Worm (Caenorhabditis elegans): ENCODE measurements around the gene ttr-32.

The ttr-32 gene

DNA sequence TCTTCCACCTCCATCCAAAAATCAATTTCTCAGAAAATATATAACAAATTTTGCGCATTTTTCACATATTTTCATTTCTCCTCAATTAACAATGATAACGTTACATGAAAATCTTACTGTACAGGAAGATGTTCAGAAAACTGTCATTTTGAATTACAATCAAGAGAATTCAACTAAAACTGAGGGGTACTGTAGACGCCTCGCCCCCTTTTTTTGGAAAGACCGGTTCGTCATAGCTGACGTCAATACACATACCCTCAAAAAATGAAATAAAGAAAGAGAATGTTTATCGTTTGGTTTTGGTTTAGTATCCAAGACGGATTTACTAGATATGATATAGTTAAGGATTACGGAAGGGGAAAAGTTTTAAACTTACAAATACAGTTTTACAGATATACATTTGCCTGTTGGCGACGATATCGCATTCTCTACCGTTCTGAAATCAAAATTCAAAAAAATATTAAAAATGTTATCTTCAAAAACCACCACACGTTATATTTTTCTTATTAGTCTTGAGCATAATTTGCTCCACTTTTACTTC lies 8.2 kb upstream of the ttr-32 start:
- TF ChIP-seq fkh-10 (GFP tag; optimal IDR thresholded peaks at IDR 0.05) (no peak), pat-9 (tag; optimal IDR thresholded peaks at IDR 0.05) (no peak), elt-2 (tag; optimal IDR thresholded peaks at IDR 0.05) (no peak), ztf-16 (tag; optimal IDR thresholded peaks at IDR 0.05) (no peak), dmd-4 (tag; optimal IDR thresholded peaks at IDR 0.05; ENCODE audit: borderline replicate concordance) (no peak), hlh-8 (tag; optimal IDR thresholded peaks at IDR 0.05) (no peak), ceh-14 (tag; optimal IDR thresholded peaks at IDR 0.05) (no peak), lim-6 (tag; optimal IDR thresholded peaks at IDR 0.05) (no peak), ceh-9 (tag; optimal IDR thresholded peaks at IDR 0.05) (no peak), F13H6.1 (tag; optimal IDR thresholded peaks at IDR 0.05) (no peak), pax-1 (tag; optimal IDR thresholded peaks at IDR 0.05) (no peak), ceh-24 (tag; optimal IDR thresholded peaks at IDR 0.05) (no peak), odd-2 (tag; optimal IDR thresholded peaks at IDR 0.05) (no peak), ttx-3 (tag; optimal IDR thresholded peaks at IDR 0.05) (no peak)

DNA sequence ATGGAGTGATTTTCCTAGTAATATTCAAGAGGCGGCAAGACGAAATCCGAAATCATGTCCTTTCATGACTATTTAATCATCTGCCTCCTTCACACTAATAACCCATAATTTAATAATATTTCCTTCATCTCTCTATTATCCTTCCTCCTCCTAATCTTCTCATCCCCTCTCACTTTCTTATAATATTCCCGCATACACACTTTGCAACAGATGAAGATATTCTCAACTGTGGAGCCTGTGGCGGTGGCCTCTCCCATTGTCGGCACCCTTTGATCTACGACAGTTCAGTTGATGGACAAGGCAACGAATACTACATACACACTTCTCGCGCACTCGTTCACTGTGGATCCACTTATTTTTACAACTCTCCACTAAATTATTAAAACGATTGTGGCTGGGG lies 7.6 kb upstream of the ttr-32 start:
- peak; percentile 77 for TF ChIP-seq unc-42 (tag; optimal IDR thresholded peaks at IDR 0.05)
- TF ChIP-seq unc-55 (GFP tag; optimal IDR thresholded peaks at IDR 0.05): peak; percentile 78
- no peak for TF ChIP-seq ceh-45 (GFP tag; IDR thresholded peaks at IDR 0.05)

DNA sequence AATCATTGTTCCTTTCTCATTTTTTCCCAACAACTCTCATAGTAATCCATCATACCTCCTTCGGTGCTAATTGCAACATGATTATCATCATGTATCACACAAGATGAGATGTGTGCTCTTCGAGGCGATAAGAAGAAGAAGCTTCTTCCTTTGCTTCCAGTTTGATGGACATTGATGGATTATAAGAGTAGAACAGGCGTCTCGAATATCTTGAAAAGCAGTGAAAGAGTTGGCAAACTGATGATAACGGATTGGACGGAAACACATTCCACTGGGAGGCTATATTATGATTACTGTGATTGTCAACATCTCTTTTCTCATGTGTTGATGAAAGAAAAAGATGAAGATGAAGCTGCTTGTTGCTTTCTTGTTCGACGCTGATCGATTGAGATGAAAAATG lies 6.3 kb upstream of the ttr-32 start:
- no peak for TF ChIP-seq ceh-45 (GFP tag; IDR thresholded peaks at IDR 0.05)
- TF ChIP-seq pag-3 (tag; optimal IDR thresholded peaks at IDR 0.05; ENCODE audit: borderline replicate concordance): no peak
- TF ChIP-seq odd-2 (tag; optimal IDR thresholded peaks at IDR 0.05): no peak
- no peak for TF ChIP-seq pros-1 (tag; optimal IDR thresholded peaks at IDR 0.05)
- TF ChIP-seq unc-42 (tag; optimal IDR thresholded peaks at IDR 0.05): no peak
- no peak for TF ChIP-seq elt-2 (tag; optimal IDR thresholded peaks at IDR 0.05)
- TF ChIP-seq ztf-16 (tag; optimal IDR thresholded peaks at IDR 0.05): no peak
- TF ChIP-seq K02D7.2 (tag; optimal IDR thresholded peaks at IDR 0.05): no peak
- TF ChIP-seq ceh-2 (tag; optimal IDR thresholded peaks at IDR 0.05): no peak
- TF ChIP-seq K09A11.1 (tag; optimal IDR thresholded peaks at IDR 0.05; ENCODE audit: insufficient read depth): no peak
- no peak for TF ChIP-seq ttx-3 (tag; optimal IDR thresholded peaks at IDR 0.05)
- no peak for TF ChIP-seq nhr-11 (tag; optimal IDR thresholded peaks at IDR 0.05)
- TF ChIP-seq tbx-2 (tag; optimal IDR thresholded peaks at IDR 0.05): peak; percentile 26
- no peak for TF ChIP-seq ref-2 (tag; optimal IDR thresholded peaks at IDR 0.05)
- no peak for TF ChIP-seq ceh-6 (GFP tag; optimal IDR thresholded peaks at IDR 0.05)
- no peak for TF ChIP-seq pha-4 (tag; optimal IDR thresholded peaks at IDR 0.05)
- no peak for TF ChIP-seq sdc-2 (tag; optimal IDR thresholded peaks at IDR 0.05)
- TF ChIP-seq rnt-1 (tag; optimal IDR thresholded peaks at IDR 0.05): peak; percentile 55
- no peak for TF ChIP-seq ceh-30 (tag; optimal IDR thresholded peaks at IDR 0.05)
- TF ChIP-seq fkh-6 (tag; optimal IDR thresholded peaks at IDR 0.05): no peak
- peak; percentile 73 for TF ChIP-seq ceh-18 (tag; optimal IDR thresholded peaks at IDR 0.05)
- no peak for TF ChIP-seq elt-4 (tag; optimal IDR thresholded peaks at IDR 0.05)
- no peak for TF ChIP-seq C08G9.2 (tag; optimal IDR thresholded peaks at IDR 0.05)
- TF ChIP-seq eyg-1 (tag; optimal IDR thresholded peaks at IDR 0.05): no peak
- TF ChIP-seq ceh-19 (GFP tag; optimal IDR thresholded peaks at IDR 0.05): no peak
- TF ChIP-seq pqm-1 (tag; optimal IDR thresholded peaks at IDR 0.05): no peak
- peak; percentile 99 for TF ChIP-seq unc-55 (GFP tag; optimal IDR thresholded peaks at IDR 0.05)

DNA sequence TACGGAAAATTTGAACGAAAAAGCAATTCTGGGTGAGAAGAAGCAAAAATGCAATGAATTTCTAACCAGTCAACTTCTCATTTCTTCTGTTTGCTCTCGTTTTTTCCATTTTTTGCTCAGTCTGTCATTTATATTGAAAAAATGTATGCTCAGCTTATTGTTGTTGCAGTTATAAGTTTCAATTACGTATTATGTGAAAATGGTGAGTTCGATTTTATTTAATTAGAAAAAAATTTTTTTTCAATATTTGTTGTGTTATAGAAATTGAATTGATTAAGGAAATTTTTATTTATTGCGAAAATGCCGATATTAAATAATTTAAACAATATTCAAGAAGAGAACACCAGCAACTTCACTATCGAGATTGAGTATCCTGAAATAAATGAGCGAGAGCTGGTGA lies 4.3 kb upstream of the ttr-32 start, which contains the start of gene lgc-12:
Gene lgc-12, plus strand, starts transcription at position 301 of the 400 bp plus-strand sequence.
- TF ChIP-seq sox-4 (tag; optimal IDR thresholded peaks at IDR 0.05): no peak
- TF ChIP-seq pax-1 (tag; optimal IDR thresholded peaks at IDR 0.05): no peak
- no peak for TF ChIP-seq ceh-9 (tag; optimal IDR thresholded peaks at IDR 0.05)
- no peak for TF ChIP-seq unc-86 (tag; optimal IDR thresholded peaks at IDR 0.05)
- TF ChIP-seq hlh-30 (tag; optimal IDR thresholded peaks at IDR 0.05; ENCODE audit: insufficient read depth): no peak
- TF ChIP-seq nhr-232 (tag; optimal IDR thresholded peaks at IDR 0.05): no peak
- TF ChIP-seq lin-11 (tag; optimal IDR thresholded peaks at IDR 0.05): no peak
- TF ChIP-seq ttx-3 (tag; optimal IDR thresholded peaks at IDR 0.05): no peak
- TF ChIP-seq pat-9 (tag; optimal IDR thresholded peaks at IDR 0.05): no peak
- TF ChIP-seq tbx-7 (tag; optimal IDR thresholded peaks at IDR 0.05): no peak
- no peak for TF ChIP-seq dmd-4 (tag; optimal IDR thresholded peaks at IDR 0.05; ENCODE audit: borderline replicate concordance)
- TF ChIP-seq hlh-8 (tag; optimal IDR thresholded peaks at IDR 0.05): no peak
- TF ChIP-seq ceh-30 (tag; optimal IDR thresholded peaks at IDR 0.05): no peak

Data from whole organism, late embryonic.